Fruit fly (Drosophila melanogaster) Kc167 (cell line): ENCODE measurements around the gene Syx1A.

Source experiments
- insv ChIP-seq: fragments of >200 bp; optimal IDR thresholded peaks from 3 replicates; lab custom pipeline; 2018; ENCODE audit warnings: missing external identifiers
- psq ChIP-seq: fragments of >200 bp; optimal IDR thresholded peaks from 2 replicates; lab custom pipeline; 2017; ENCODE audit warnings: missing external identifiers

DNA sequence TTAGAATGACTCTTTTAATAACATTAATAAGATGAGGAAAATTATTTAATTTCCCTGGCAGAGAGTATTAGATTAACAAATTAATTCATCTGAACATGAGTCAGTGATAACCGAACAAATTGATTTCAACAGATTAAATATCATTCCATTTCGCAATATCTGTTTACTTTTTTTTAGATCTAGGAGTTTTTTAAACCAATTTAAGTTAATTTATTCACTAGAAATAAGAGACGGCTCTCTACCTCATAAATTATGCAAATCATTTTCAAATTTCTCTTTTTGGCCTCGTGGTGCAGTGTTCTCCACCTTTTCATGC, 7.5 kb upstream of the Syx1A start, which contains the start of gene Root:
- TF ChIP-seq psq (lab: Kevin White, UChicago) (no peak), insv (lab: Kevin White, UChicago) (no peak)
